Fruit fly (Drosophila melanogaster) whole organism, adult: ENCODE results near the gene gdl-ORF39.

Source experiments
- CG11617 ChIP-seq: fragments of 200-800 bp; sonication (Bioruptor generic); optimal IDR thresholded peaks from 2 replicates; lab custom pipeline; 2017; ENCODE audit warnings: mild to moderate bottlenecking, missing biosample characterization, missing genetic modification reagents, missing genetic modification characterization
- CG12768 ChIP-seq: fragments of 200-800 bp; sonication (Bioruptor generic); optimal IDR thresholded peaks from 2 replicates; lab custom pipeline; 2017; ENCODE audit warnings: missing biosample characterization, missing genetic modification characterization, mild to moderate bottlenecking, moderate library complexity, missing genetic modification reagents
- CG14711 ChIP-seq: fragments of 200-800 bp; sonication (Bioruptor generic); optimal IDR thresholded peaks from 2 replicates; lab custom pipeline; 2018; ENCODE audit warnings: missing biosample characterization, mild to moderate bottlenecking, missing genetic modification characterization, moderate library complexity
- CG1620 ChIP-seq: fragments of 200-800 bp; sonication (Bioruptor generic); optimal IDR thresholded peaks from 2 replicates; lab custom pipeline; 2016; ENCODE audit warnings: missing biosample characterization, missing genetic modification characterization
- CG33017 ChIP-seq: fragments of 200-800 bp; sonication (Bioruptor generic); optimal IDR thresholded peaks from 2 replicates; lab custom pipeline; 2018; ENCODE audit warnings: missing biosample characterization, mild to moderate bottlenecking, missing genetic modification characterization, moderate library complexity
- CG5204 ChIP-seq: fragments of 200-800 bp; sonication (Bioruptor generic); optimal IDR thresholded peaks from 2 replicates; lab custom pipeline; 2016; ENCODE audit warnings: missing biosample characterization, missing genetic modification characterization
- CG7045 ChIP-seq: fragments of 200-800 bp; sonication (Bioruptor generic); optimal IDR thresholded peaks from 2 replicates; lab custom pipeline; 2017; ENCODE audit warnings: missing biosample characterization, mild to moderate bottlenecking, missing genetic modification characterization
- CG7101 ChIP-seq: fragments of 200-800 bp; sonication (Bioruptor generic); optimal IDR thresholded peaks from 2 replicates; lab custom pipeline; 2018; ENCODE audit warnings: missing biosample characterization, mild to moderate bottlenecking, missing genetic modification characterization, moderate library complexity
- Clk ChIP-seq: fragments of 200-800 bp; sonication (Bioruptor generic); optimal IDR thresholded peaks from 2 replicates; lab custom pipeline; 2017; ENCODE audit warnings: missing biosample characterization, missing genetic modification characterization
- Crg-1 ChIP-seq: fragments of 200-800 bp; sonication (Bioruptor generic); optimal IDR thresholded peaks from 2 replicates; lab custom pipeline; 2016; ENCODE audit warnings: missing biosample characterization, missing genetic modification characterization
- Hr96 ChIP-seq: fragments of 200-800 bp; sonication (Bioruptor generic); optimal IDR thresholded peaks from 2 replicates; lab custom pipeline; 2016; ENCODE audit warnings: missing biosample characterization, missing genetic modification characterization
- Mnt ChIP-seq: fragments of 200-800 bp; sonication (Bioruptor generic); optimal IDR thresholded peaks from 2 replicates; lab custom pipeline; 2016; ENCODE audit warnings: missing biosample characterization, mild to moderate bottlenecking, missing genetic modification characterization
- bab1 ChIP-seq: fragments of 200-800 bp; sonication (Bioruptor generic); optimal IDR thresholded peaks from 3 replicates; lab custom pipeline; 2019; ENCODE audit warnings: missing biosample characterization, mild to moderate bottlenecking, missing genetic modification characterization, moderate library complexity
- cic ChIP-seq: fragments of 200-800 bp; sonication (Bioruptor generic); optimal IDR thresholded peaks from 2 replicates; lab custom pipeline; 2017; ENCODE audit warnings: missing biosample characterization, mild to moderate bottlenecking, missing genetic modification characterization, moderate library complexity
- cnc ChIP-seq, 2 experiments: fragments of >200 bp; optimal IDR thresholded peaks; 2 replicates each; lab custom pipeline; 2017
- kay ChIP-seq: fragments of 200-800 bp; sonication (Bioruptor generic); peaks from one replicate; lab custom pipeline; 2016; ENCODE audit warnings: missing biosample characterization, missing genetic modification characterization, borderline replicate concordance
- ovo ChIP-seq: fragments of 200-800 bp; sonication (Bioruptor generic); optimal IDR thresholded peaks from 2 replicates; lab custom pipeline; 2016; ENCODE audit warnings: missing biosample characterization, missing genetic modification characterization
- pad ChIP-seq: fragments of 200-800 bp; sonication (Bioruptor generic); optimal IDR thresholded peaks from 3 replicates; lab custom pipeline; 2017; ENCODE audit warnings: missing biosample characterization, missing genetic modification characterization, mild to moderate bottlenecking, moderate library complexity, missing genetic modification reagents
- tj ChIP-seq: fragments of 200-800 bp; sonication (Bioruptor generic); optimal IDR thresholded peaks from 3 replicates; lab custom pipeline; 2017; ENCODE audit warnings: missing biosample characterization, mild to moderate bottlenecking, missing genetic modification characterization, moderate library complexity
- toe ChIP-seq: fragments of 200-800 bp; sonication (Bioruptor generic); optimal IDR thresholded peaks from 2 replicates; lab custom pipeline; 2016; ENCODE audit warnings: missing biosample characterization, missing genetic modification characterization

The gdl-ORF39 gene

dm6 chr3L:15541281-15541680 is 32.0 kb downstream of the gdl-ORF39 start:
- TF ChIP-seq cic (GFP tag; lab: Kevin White, UChicago) (no peak), tj (GFP tag; lab: Kevin White, UChicago) (no peak), cnc (optimal IDR thresholded peaks at IDR 0.05; lab: Kevin White, UChicago) (no peak), Mnt (GFP tag; lab: Kevin White, UChicago) (no peak), ovo (GFP tag; lab: Kevin White, UChicago) (no peak), CG14711 (tag; lab: Kevin White, UChicago) (no peak), toe (GFP tag; lab: Kevin White, UChicago) (no peak), Crg-1 (GFP tag; lab: Kevin White, UChicago) (no peak), CG5204 (GFP tag; lab: Kevin White, UChicago) (no peak), CG7045 (GFP tag; lab: Kevin White, UChicago) (no peak), Clk (no peak), CG33017 (tag; lab: Kevin White, UChicago) (no peak), CG11617 (no peak), CG7101 (no peak), kay (GFP tag; lab: Kevin White, UChicago) (no peak), bab1 (no peak)

- TF ChIP-seq tj (GFP tag; lab: Kevin White, UChicago) (peak; percentile 94), toe (GFP tag; lab: Kevin White, UChicago) (no peak)
Measured at dm6 chr3L:15543049-15543448, 33.8 kb downstream of the gdl-ORF39 start.

dm6 chr3L:15543467-15543866 is 34.2 kb downstream of the gdl-ORF39 start:
- no peak for TF ChIP-seq cic (GFP tag; lab: Kevin White, UChicago)
- no peak for TF ChIP-seq CG5204 (GFP tag; lab: Kevin White, UChicago)
- no peak for TF ChIP-seq CG7045 (GFP tag; lab: Kevin White, UChicago)
- TF ChIP-seq ovo (GFP tag; lab: Kevin White, UChicago), result no peak
- no peak for TF ChIP-seq Crg-1 (GFP tag; lab: Kevin White, UChicago)
- TF ChIP-seq bab1, result no peak
- TF ChIP-seq CG11617, result no peak
- no peak for TF ChIP-seq toe (GFP tag; lab: Kevin White, UChicago)
- no peak for TF ChIP-seq CG33017 (tag; lab: Kevin White, UChicago)
- no peak for TF ChIP-seq tj (GFP tag; lab: Kevin White, UChicago)
- TF ChIP-seq Hr96 (GFP tag; lab: Kevin White, UChicago), result no peak
- no peak for TF ChIP-seq Mnt (GFP tag; lab: Kevin White, UChicago)
- TF ChIP-seq CG12768 (GFP tag; lab: Kevin White, UChicago), result no peak
- TF ChIP-seq kay (GFP tag; lab: Kevin White, UChicago), result no peak

dm6 chr3L:15544455-15545415 is 35.5 kb downstream of the gdl-ORF39 start:
- TF ChIP-seq tj (GFP tag; lab: Kevin White, UChicago) (peak; percentile 95), CG14711 (tag; lab: Kevin White, UChicago) (no peak)

- TF ChIP-seq kay (GFP tag; lab: Kevin White, UChicago), result peak; percentile 64
- peak; percentile 8 for TF ChIP-seq cic (GFP tag; lab: Kevin White, UChicago)
- TF ChIP-seq CG5204 (GFP tag; lab: Kevin White, UChicago), result no peak
Measured at dm6 chr3L:15547187-15547790, 38.0 kb downstream of the gdl-ORF39 start.

dm6 chr3L:15548843-15549242 is 39.6 kb downstream of the gdl-ORF39 start:
- peak; percentile 2 for TF ChIP-seq cic (GFP tag; lab: Kevin White, UChicago)
- peak; percentile 0 for TF ChIP-seq CG7045 (GFP tag; lab: Kevin White, UChicago)
- TF ChIP-seq CG11617, result peak; percentile 3
- TF ChIP-seq Mnt (GFP tag; lab: Kevin White, UChicago), result no peak
- TF ChIP-seq CG33017 (tag; lab: Kevin White, UChicago), result peak; percentile 12

dm6 chr3L:15553993-15554644 is 44.9 kb downstream of the gdl-ORF39 start, which contains the start of gene AGO2:
TSS of gene AGO2 (plus strand) at chr3L:15554113.
- no peak for TF ChIP-seq Hr96 (GFP tag; lab: Kevin White, UChicago)
- no peak for TF ChIP-seq toe (GFP tag; lab: Kevin White, UChicago)
- peak; percentile 95 for TF ChIP-seq kay (GFP tag; lab: Kevin White, UChicago)
- peak; percentile 14 for TF ChIP-seq CG11617
- TF ChIP-seq CG7101, result peak; percentile 45
- TF ChIP-seq ovo (GFP tag; lab: Kevin White, UChicago), result no peak
- TF ChIP-seq Clk, result peak; percentile 54
- peak; percentile 27 for TF ChIP-seq CG7045 (GFP tag; lab: Kevin White, UChicago)
- TF ChIP-seq CG1620 (GFP tag; lab: Kevin White, UChicago), result no peak
- TF ChIP-seq bab1, result peak; percentile 68
- TF ChIP-seq Mnt (GFP tag; lab: Kevin White, UChicago), result peak; percentile 59
- peak; percentile 72 for TF ChIP-seq cic (GFP tag; lab: Kevin White, UChicago)
- no peak for TF ChIP-seq cnc (optimal IDR thresholded peaks at IDR 0.05; lab: Kevin White, UChicago)
- peak; percentile 65 for TF ChIP-seq CG14711 (tag; lab: Kevin White, UChicago)
- TF ChIP-seq tj (GFP tag; lab: Kevin White, UChicago), result peak; percentile 86
- no peak for TF ChIP-seq CG5204 (GFP tag; lab: Kevin White, UChicago)
- TF ChIP-seq CG12768 (GFP tag; lab: Kevin White, UChicago), result peak; percentile 96
- TF ChIP-seq pad, result peak; percentile 94
- TF ChIP-seq Crg-1 (GFP tag; lab: Kevin White, UChicago), result no peak
- TF ChIP-seq CG33017 (tag; lab: Kevin White, UChicago), result peak; percentile 59
